Worm (Caenorhabditis elegans) whole organism, L2 larva: ENCODE data around the gene F10A3.4.

Source experiments
- F13H6.1 ChIP-seq: sonication (generic microtip); optimal IDR thresholded peaks from 2 replicates; lab custom pipeline; 2016; ENCODE audit warnings: missing genetic modification characterization, missing compliant biosample characterization
- ZK546.5 ChIP-seq: sonication (generic microtip); optimal IDR thresholded peaks from 2 replicates; lab custom pipeline; 2017; ENCODE audit warnings: missing biosample characterization, missing genetic modification characterization
- ama-1 ChIP-seq: fragments of 150-350 bp; optimal IDR thresholded peaks from 2 replicates; lab custom pipeline; 2018; ENCODE audit warnings: inconsistent platforms
- egl-27 ChIP-seq: sonication (generic microtip); optimal IDR thresholded peaks from 3 replicates; lab custom pipeline; 2017; ENCODE audit warnings: missing biosample characterization, missing genetic modification reagents, missing genetic modification characterization
- elt-3 ChIP-seq: sonication (generic microtip); optimal IDR thresholded peaks from 2 replicates; lab custom pipeline; 2017; ENCODE audit warnings: missing biosample characterization, missing genetic modification characterization
- nhr-11 ChIP-seq: fragments of 150-350 bp; optimal IDR thresholded peaks from 2 replicates; lab custom pipeline; 2014; ENCODE audit warnings: missing biosample characterization, missing genetic modification characterization
- nhr-12 ChIP-seq: fragments of 150-350 bp; optimal IDR thresholded peaks from 2 replicates; lab custom pipeline; 2014; ENCODE audit warnings: missing biosample characterization, missing genetic modification characterization
- nhr-237 ChIP-seq: fragments of 150-350 bp; optimal IDR thresholded peaks from 2 replicates; lab custom pipeline; 2014; ENCODE audit warnings: missing biosample characterization, missing genetic modification characterization
- nhr-77 ChIP-seq: fragments of 150-350 bp; optimal IDR thresholded peaks from 2 replicates; lab custom pipeline; 2014; ENCODE audit warnings: missing biosample characterization, missing genetic modification characterization
- skn-1 ChIP-seq: sonication (generic microtip); optimal IDR thresholded peaks from 2 replicates; lab custom pipeline; 2017; ENCODE audit warnings: missing biosample characterization, missing genetic modification characterization
- snpc-4 ChIP-seq: fragments of 150-350 bp; optimal IDR thresholded peaks from 2 replicates; lab custom pipeline; 2014; ENCODE audit warnings: missing biosample characterization, missing genetic modification characterization
- unc-39 ChIP-seq: fragments of 150-350 bp; optimal IDR thresholded peaks from 2 replicates; lab custom pipeline; 2014; ENCODE audit warnings: missing biosample characterization, missing genetic modification characterization
- zag-1 ChIP-seq: fragments of 150-350 bp; optimal IDR thresholded peaks from 2 replicates; lab custom pipeline; 2014; ENCODE audit warnings: missing biosample characterization, missing genetic modification characterization

DNA sequence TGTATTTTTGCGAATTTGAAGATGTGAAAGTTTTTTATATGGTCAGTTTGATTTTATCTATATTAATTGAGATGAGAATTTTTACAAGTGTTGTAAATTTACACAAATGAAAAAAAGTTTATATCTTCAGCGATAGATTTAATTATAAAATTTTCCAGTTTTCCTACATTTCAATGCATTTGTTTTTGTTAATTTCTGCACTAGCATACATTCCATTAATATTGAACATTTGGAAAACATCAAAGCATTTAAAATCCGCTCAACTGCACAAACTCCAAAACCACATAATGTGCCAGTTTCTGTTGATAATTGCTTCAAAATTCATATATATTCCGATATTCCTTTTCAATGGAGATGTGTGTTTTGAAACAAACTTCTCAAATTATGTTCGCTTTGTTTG is 34.0 kb downstream of the F10A3.4 start, which contains the start of gene srh-277:
- TF ChIP-seq egl-27 (tag; lab: Kevin White, UChicago) (no peak), F13H6.1 (tag; lab: Kevin White, UChicago) (no peak), nhr-11 (tag; lab: Kevin White, UChicago) (no peak), nhr-12 (tag; lab: Kevin White, UChicago) (no peak), ZK546.5 (tag; lab: Kevin White, UChicago) (no peak), skn-1 (tag; lab: Kevin White, UChicago) (no peak), zag-1 (tag; lab: Kevin White, UChicago) (no peak), ama-1 (lab: Kevin White, UChicago) (no peak), nhr-237 (no peak), elt-3 (tag; lab: Kevin White, UChicago) (no peak), nhr-77 (tag; lab: Kevin White, UChicago) (no peak), unc-39 (tag; lab: Kevin White, UChicago) (no peak), snpc-4 (tag; lab: Kevin White, UChicago) (no peak)
